Worm (Caenorhabditis elegans) whole organism, late embryonic: ENCODE data around the gene C14H10.2.

Experiments
- C08G9.2 ChIP-seq: sonication (generic microtip); optimal IDR thresholded peaks from 2 replicates; lab custom pipeline; 2016; ENCODE audit warnings: mild to moderate bottlenecking, missing genetic modification characterization, moderate library complexity, missing compliant biosample characterization
- dmd-4 ChIP-seq: sonication (generic microtip); optimal IDR thresholded peaks from 2 replicates; lab custom pipeline; 2016; ENCODE audit warnings: borderline replicate concordance, missing genetic modification characterization, missing compliant biosample characterization
- elt-4 ChIP-seq: sonication (generic microtip); optimal IDR thresholded peaks from 2 replicates; lab custom pipeline; 2016; ENCODE audit warnings: missing genetic modification characterization, missing compliant biosample characterization
- lin-11 ChIP-seq: fragments of 200-800 bp; sonication (Bioruptor generic); optimal IDR thresholded peaks from 2 replicates; lab custom pipeline; 2018; ENCODE audit warnings: mild to moderate bottlenecking, missing genetic modification characterization, missing compliant biosample characterization
- nfya-1 ChIP-seq: sonication (generic microtip); optimal IDR thresholded peaks from 2 replicates; lab custom pipeline; 2017; ENCODE audit warnings: missing genetic modification characterization, mild to moderate bottlenecking, missing compliant biosample characterization, antibody characterized with exemption, moderate library complexity
- nhr-11 ChIP-seq: fragments of 150-350 bp; optimal IDR thresholded peaks from 2 replicates; lab custom pipeline; 2014; ENCODE audit warnings: missing biosample characterization, missing genetic modification characterization
- tbx-2 ChIP-seq: sonication (generic microtip); optimal IDR thresholded peaks from 2 replicates; lab custom pipeline; 2016; ENCODE audit warnings: missing genetic modification characterization, missing compliant biosample characterization

DNA sequence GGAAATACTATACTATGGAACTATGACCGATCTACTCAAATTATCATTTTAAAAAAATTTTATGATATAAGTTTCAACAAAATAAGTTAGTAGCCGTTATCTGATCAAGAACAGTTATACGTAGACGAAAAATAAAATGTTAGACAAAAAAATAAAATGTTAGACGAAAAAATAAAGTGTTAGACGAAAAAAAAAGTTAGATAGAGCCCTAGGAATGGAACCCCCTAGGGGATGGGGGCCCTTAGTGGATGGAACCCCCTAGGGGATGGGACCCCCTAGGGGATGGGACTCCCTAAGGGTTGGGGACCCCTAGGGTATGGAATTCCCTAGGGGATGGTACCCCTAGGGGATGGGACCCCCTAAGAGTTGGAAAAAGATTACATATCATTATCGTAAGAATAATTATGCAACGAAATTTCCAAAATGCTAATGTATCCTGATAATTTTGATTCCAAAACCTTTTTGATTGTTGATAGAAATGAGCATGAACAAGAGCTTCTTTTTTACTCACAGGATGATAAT lies 33.4 kb downstream of the C14H10.2 start:
- TF ChIP-seq elt-4 (tag; lab: Kevin White, UChicago) (no peak), lin-11 (tag; lab: Kevin White, UChicago) (no peak), nfya-1 (tag; lab: Kevin White, UChicago) (no peak), C08G9.2 (tag; lab: Kevin White, UChicago) (no peak), dmd-4 (tag; lab: Kevin White, UChicago) (no peak), nhr-11 (tag; lab: Kevin White, UChicago) (no peak), tbx-2 (tag; lab: Kevin White, UChicago) (no peak)
